Fruit fly (Drosophila melanogaster) whole organism, embryonic: ENCODE measurements around the gene Zir.
A peak's percentile ranks its signal among the peaks of the same experiment; 100 is the strongest.

Experiments
- BEAF-32 ChIP-seq: fragments of 200-800 bp; sonication (Bioruptor generic); optimal IDR thresholded peaks from 3 replicates; lab custom pipeline; 2017; ENCODE audit warnings: missing biosample characterization, missing genetic modification characterization, mild to moderate bottlenecking, moderate library complexity, missing genetic modification reagents
- Blimp-1 ChIP-seq: fragments of 200-800 bp; sonication (Bioruptor generic); optimal IDR thresholded peaks from 3 replicates; lab custom pipeline; 2018; ENCODE audit warnings: missing biosample characterization, missing genetic modification characterization, mild to moderate bottlenecking, moderate library complexity, missing genetic modification reagents
- CG10543 ChIP-seq: fragments of 200-800 bp; sonication (Bioruptor generic); optimal IDR thresholded peaks from 3 replicates; lab custom pipeline; 2017; ENCODE audit warnings: missing biosample characterization, mild to moderate bottlenecking, missing genetic modification characterization, moderate library complexity
- CG12219 ChIP-seq: fragments of 200-800 bp; sonication (Bioruptor generic); optimal IDR thresholded peaks from 3 replicates; lab custom pipeline; 2018; ENCODE audit warnings: missing biosample characterization, mild to moderate bottlenecking, missing genetic modification characterization
- CG12744 ChIP-seq: fragments of 200-800 bp; sonication (Bioruptor generic); optimal IDR thresholded peaks from 2 replicates; lab custom pipeline; 2016; ENCODE audit warnings: missing biosample characterization, missing genetic modification characterization
- CG13894 ChIP-seq: fragments of 200-800 bp; sonication (Bioruptor generic); optimal IDR thresholded peaks from 3 replicates; lab custom pipeline; 2018; ENCODE audit warnings: missing biosample characterization, mild to moderate bottlenecking, missing genetic modification characterization, moderate library complexity
- CG2199 ChIP-seq: fragments of 200-800 bp; sonication (Bioruptor generic); IDR thresholded peaks from 3 replicates; pipeline ENCODE4 v1.3.6; 2022; ENCODE audit warnings: missing biosample characterization, missing genetic modification characterization
- CG3065 ChIP-seq: fragments of 200-800 bp; sonication (Bioruptor generic); optimal IDR thresholded peaks from 2 replicates; lab custom pipeline; 2016; ENCODE audit warnings: missing biosample characterization, missing genetic modification characterization
- CG3163 ChIP-seq: fragments of 200-800 bp; sonication (Bioruptor generic); optimal IDR thresholded peaks from 3 replicates; lab custom pipeline; 2016; ENCODE audit warnings: missing biosample characterization, missing genetic modification characterization
- CG4854 ChIP-seq: fragments of 200-800 bp; sonication (Bioruptor generic); optimal IDR thresholded peaks from 2 replicates; lab custom pipeline; 2016; ENCODE audit warnings: missing biosample characterization, missing genetic modification characterization, inconsistent platforms
- CG5180 ChIP-seq: fragments of 200-800 bp; sonication (Bioruptor generic); optimal IDR thresholded peaks from 3 replicates; lab custom pipeline; 2017; ENCODE audit warnings: missing biosample characterization, missing genetic modification characterization, mild to moderate bottlenecking, moderate library complexity, missing genetic modification reagents
- CG6765 ChIP-seq: fragments of 200-800 bp; sonication (Bioruptor generic); optimal IDR thresholded peaks from 3 replicates; lab custom pipeline; 2017; ENCODE audit warnings: missing biosample characterization, mild to moderate bottlenecking, missing genetic modification characterization
- CG8290 ChIP-seq, 3 experiments: fragments of 200-800 bp; sonication (Bioruptor generic); optimal IDR thresholded peaks; 2 replicates each; lab custom pipeline; 2016 to 2019; ENCODE audit warnings: missing biosample characterization in 3 of 3, missing genetic modification characterization in 3 of 3, mild to moderate bottlenecking in 2 of 3, moderate library complexity in 1 of 3
- D19A ChIP-seq: fragments of 200-800 bp; optimal IDR thresholded peaks from 3 replicates; lab custom pipeline; 2019; ENCODE audit warnings: missing biosample characterization, mild to moderate bottlenecking, missing genetic modification characterization, moderate library complexity
- Dll ChIP-seq: fragments of 200-800 bp; sonication (Bioruptor generic); IDR thresholded peaks from 4 replicates; pipeline ENCODE4 v1.3.6; 2022; ENCODE audit warnings: missing biosample characterization, missing genetic modification characterization; ENCODE audit not compliant: partially characterized antibody
- Drgx ChIP-seq: fragments of 200-800 bp; sonication (Bioruptor generic); IDR thresholded peaks from 2 replicates; pipeline ENCODE4 v1.3.6; 2022; ENCODE audit warnings: missing biosample characterization, missing genetic modification characterization
- Ets65A ChIP-seq: fragments of 200-800 bp; sonication (Bioruptor generic); peaks from one replicate; lab custom pipeline; 2016; ENCODE audit warnings: missing biosample characterization, missing genetic modification characterization
- Fer2 ChIP-seq: fragments of 200-800 bp; sonication (Bioruptor generic); optimal IDR thresholded peaks from 2 replicates; lab custom pipeline; 2018; ENCODE audit warnings: missing biosample characterization, mild to moderate bottlenecking, missing genetic modification characterization, moderate library complexity
- H15 ChIP-seq: fragments of 200-800 bp; sonication (Bioruptor generic); IDR thresholded peaks from 3 replicates; pipeline ENCODE4 v1.3.6; 2022; ENCODE audit warnings: missing biosample characterization, missing genetic modification characterization
- HLH54F ChIP-seq: fragments of 200-800 bp; sonication (Bioruptor generic); optimal IDR thresholded peaks from 3 replicates; lab custom pipeline; 2016; ENCODE audit warnings: missing biosample characterization, missing genetic modification characterization
- Jarid2 ChIP-seq: fragments of 200-800 bp; sonication (Bioruptor generic); optimal IDR thresholded peaks from 3 replicates; lab custom pipeline; 2017; ENCODE audit warnings: mild to moderate bottlenecking, missing biosample characterization, missing genetic modification reagents, missing genetic modification characterization
- Med ChIP-seq: fragments of 200-800 bp; sonication (Bioruptor generic); peaks from one replicate; lab custom pipeline; 2016; ENCODE audit warnings: missing biosample characterization, missing genetic modification characterization, mild to moderate bottlenecking, inconsistent platforms, moderate library complexity
- Pdp1 ChIP-seq, 2 experiments: fragments of 200-800 bp; sonication (Bioruptor generic); optimal IDR thresholded peaks; 3 replicates each; lab custom pipeline; 2016; ENCODE audit warnings: missing biosample characterization in 2 of 2, missing genetic modification characterization in 2 of 2, mild to moderate bottlenecking in 1 of 2, moderate library complexity in 1 of 2
- Taf1 ChIP-seq: fragments of 200-800 bp; sonication (Bioruptor generic); IDR thresholded peaks from 2 replicates; pipeline ENCODE4 v1.3.6; 2022; ENCODE audit warnings: missing biosample characterization, missing genetic modification characterization
- bbx ChIP-seq: fragments of 200-800 bp; sonication (Bioruptor generic); IDR thresholded peaks from 2 replicates; pipeline ENCODE4 v1.3.6; 2022; ENCODE audit warnings: missing biosample characterization, missing genetic modification characterization; ENCODE audit not compliant: partially characterized antibody
- chinmo ChIP-seq: fragments of 200-800 bp; sonication (Bioruptor generic); IDR thresholded peaks from 4 replicates; pipeline ENCODE4 v1.3.6; 2022; ENCODE audit warnings: missing biosample characterization, missing genetic modification characterization; ENCODE audit not compliant: partially characterized antibody
- chm ChIP-seq: fragments of 200-800 bp; sonication (Bioruptor generic); IDR thresholded peaks from 2 replicates; pipeline ENCODE4 v1.3.6; 2022; ENCODE audit warnings: missing biosample characterization, missing genetic modification characterization
- ci ChIP-seq: fragments of 200-800 bp; sonication (Bioruptor generic); IDR thresholded peaks from 3 replicates; pipeline ENCODE4 v1.3.6; 2022; ENCODE audit warnings: missing biosample characterization, missing genetic modification characterization
- ftz-f1 ChIP-seq: fragments of 200-800 bp; sonication (Bioruptor generic); optimal IDR thresholded peaks from 2 replicates; lab custom pipeline; 2016; ENCODE audit warnings: missing biosample characterization, missing genetic modification characterization
- gsb ChIP-seq: fragments of 200-800 bp; sonication (Bioruptor generic); IDR thresholded peaks from 2 replicates; pipeline ENCODE4 v1.3.6; 2022; ENCODE audit warnings: missing biosample characterization, missing genetic modification characterization
- kni ChIP-seq: fragments of 200-800 bp; sonication (Bioruptor generic); optimal IDR thresholded peaks from 3 replicates; lab custom pipeline; 2017; ENCODE audit warnings: mild to moderate bottlenecking, missing biosample characterization, missing genetic modification reagents, missing genetic modification characterization
- nerfin-1 ChIP-seq: fragments of 200-800 bp; sonication (Bioruptor generic); optimal IDR thresholded peaks from 3 replicates; lab custom pipeline; 2019; ENCODE audit warnings: missing biosample characterization, mild to moderate bottlenecking, missing genetic modification characterization, moderate library complexity
- nom ChIP-seq: fragments of 200-800 bp; sonication (Bioruptor generic); optimal IDR thresholded peaks from 2 replicates; lab custom pipeline; 2017; ENCODE audit warnings: missing biosample characterization, missing genetic modification characterization, mild to moderate bottlenecking, moderate library complexity, missing genetic modification reagents
- psq ChIP-seq: fragments of 200-800 bp; sonication (Bioruptor generic); optimal IDR thresholded peaks from 2 replicates; lab custom pipeline; 2017; ENCODE audit warnings: missing biosample characterization, missing genetic modification characterization
- row ChIP-seq: fragments of 200-800 bp; sonication (Bioruptor generic); IDR thresholded peaks from 3 replicates; pipeline ENCODE4 v1.3.6; 2022; ENCODE audit warnings: missing biosample characterization, missing genetic modification characterization
- sd ChIP-seq: fragments of 200-800 bp; sonication (Bioruptor generic); optimal IDR thresholded peaks from 3 replicates; lab custom pipeline; 2018; ENCODE audit warnings: missing biosample characterization, mild to moderate bottlenecking, missing genetic modification characterization, moderate library complexity
- sens ChIP-seq: fragments of 200-800 bp; sonication (Bioruptor generic); peaks from one replicate; lab custom pipeline; 2016; ENCODE audit warnings: missing biosample characterization, missing genetic modification characterization
- sna ChIP-seq: fragments of 200-800 bp; sonication (Bioruptor generic); IDR thresholded peaks from 2 replicates; pipeline ENCODE4 v1.3.6; 2022; ENCODE audit warnings: missing biosample characterization, missing genetic modification characterization; ENCODE audit not compliant: partially characterized antibody
- sqz ChIP-seq: fragments of 200-800 bp; sonication (Bioruptor generic); optimal IDR thresholded peaks from 3 replicates; lab custom pipeline; 2018; ENCODE audit warnings: missing biosample characterization, mild to moderate bottlenecking, missing genetic modification characterization
- stwl ChIP-seq: fragments of 200-800 bp; sonication (Bioruptor generic); optimal IDR thresholded peaks from 3 replicates; lab custom pipeline; 2018; ENCODE audit warnings: missing biosample characterization, mild to moderate bottlenecking, missing genetic modification characterization, moderate library complexity
- vfl ChIP-seq: fragments of 200-800 bp; sonication (Bioruptor generic); optimal IDR thresholded peaks from 2 replicates; lab custom pipeline; 2016; ENCODE audit warnings: missing biosample characterization, missing genetic modification characterization

The Zir gene

dm6 chr2L:94639-95059 is at the start of gene Zir (continued):
- TF ChIP-seq gsb (GFP tag; lab: Robert Waterston, UW) (no peak), CG3065 (GFP tag; lab: Kevin White, UChicago) (no peak)

dm6 chr2L:53108-53507 is 41.4 kb upstream of the Zir start:
- TF ChIP-seq sd (peak; percentile 18), nerfin-1 (tag; lab: Kevin White, UChicago) (no peak), CG13894 (tag; lab: Kevin White, UChicago) (peak; percentile 95), CG12744 (GFP tag; lab: Kevin White, UChicago) (no peak), CG12219 (GFP tag; lab: Kevin White, UChicago) (no peak)
- TF ChIP-seq, all 482 proteins: peak for 2

dm6 chr2L:56865-57264 is 37.7 kb upstream of the Zir start:
- TF ChIP-seq sens (GFP tag; lab: Kevin White, UChicago) (peak; percentile 67), Ets65A (GFP tag; lab: Kevin White, UChicago) (peak; percentile 70), CG10543 (GFP tag; lab: Kevin White, UChicago) (no peak)

dm6 chr2L:59058-59603 is 35.4 kb upstream of the Zir start:
- 0 out of 2 replicates have a peak, but pooled peaks have one; percentile 19 for TF ChIP-seq Drgx
- no peak for TF ChIP-seq Fer2 (tag; lab: Kevin White, UChicago)
- peak; percentile 52; the same call in 2 of the 3 replicates for TF ChIP-seq ci (GFP tag; lab: Robert Waterston, UW)
- peak; percentile 10 for TF ChIP-seq CG5180 (GFP tag; lab: Kevin White, UChicago)
- TF ChIP-seq H15 = no peak
- TF ChIP-seq CG6765 (GFP tag; lab: Kevin White, UChicago) = no peak
- TF ChIP-seq CG3163 (GFP tag; lab: Kevin White, UChicago) = peak; percentile 38
- TF ChIP-seq kni = peak; percentile 8
- TF ChIP-seq chinmo (GFP tag; lab: Robert Waterston, UW) = peak; percentile 73; the same call in 1 of the 4 replicates
- TF ChIP-seq Blimp-1 (GFP tag; lab: Kevin White, UChicago) = peak; percentile 88
- peak; percentile 63 for TF ChIP-seq Med (GFP tag; lab: Kevin White, UChicago)
- TF ChIP-seq ftz-f1 (GFP tag; lab: Kevin White, UChicago) = peak; percentile 24
- TF ChIP-seq CG4854 (GFP tag; lab: Kevin White, UChicago) = no peak
- peak; percentile 14 for TF ChIP-seq sqz (GFP tag; lab: Kevin White, UChicago)
- peak; percentile 14; the same call in 1 of the 2 replicates for TF ChIP-seq chm (GFP tag; lab: Robert Waterston, UW)
- peak; percentile 7 for TF ChIP-seq nom (GFP tag; lab: Kevin White, UChicago)
- TF ChIP-seq bbx (GFP tag; lab: Robert Waterston, UW) = peak; percentile 57; the same call in 1 of the 2 replicates
- peak; percentile 3 for TF ChIP-seq Jarid2
- peak in 1 of 2 experiments; percentile 16 for TF ChIP-seq Pdp1 (GFP tag; optimal IDR thresholded peaks at IDR 0.05; lab: Kevin White, UChicago)

- TF ChIP-seq BEAF-32 (GFP tag; lab: Kevin White, UChicago) = peak; percentile 40
- TF ChIP-seq chinmo (GFP tag; lab: Robert Waterston, UW) = 0 out of 4 replicates have a peak, but pooled peaks have one; percentile 14
- TF ChIP-seq vfl (GFP tag; lab: Kevin White, UChicago) = no peak
- no peak for TF ChIP-seq Taf1 (GFP tag; lab: Robert Waterston, UW)
- peak; percentile 68; the same call in 2 of the 3 replicates for TF ChIP-seq CG2199 (GFP tag; lab: Robert Waterston, UW)
- TF ChIP-seq Dll = 0 out of 4 replicates have a peak, but pooled peaks have one; percentile 24
- TF ChIP-seq D19A (tag; lab: Kevin White, UChicago) = peak; percentile 85
- TF ChIP-seq stwl = peak; percentile 9
- TF ChIP-seq bbx (GFP tag; lab: Robert Waterston, UW) = peak; percentile 28; the same call in 1 of the 2 replicates
- 0 out of 2 replicates have a peak, but pooled peaks have one; percentile 18 for TF ChIP-seq sna
- no peak for TF ChIP-seq HLH54F (GFP tag; lab: Kevin White, UChicago)
- no peak for TF ChIP-seq psq (GFP tag; lab: Kevin White, UChicago)
- no peak for TF ChIP-seq CG8290 (GFP tag; optimal IDR thresholded peaks at IDR 0.05; lab: Kevin White, UChicago)
- peak in 1 of 2 experiments; percentile 15 for TF ChIP-seq CG8290 (tag; optimal IDR thresholded peaks at IDR 0.05; lab: Kevin White, UChicago)
- TF ChIP-seq row (GFP tag; lab: Robert Waterston, UW) = peak; percentile 28; the same call in 1 of the 3 replicates
These were observed 29.1 kb upstream of the Zir start, which contains the start of gene Cda5 for dm6 chr2L:65354-65949. Gene Cda5, minus strand, starts transcription at chr2L:65404.
